Worm (Caenorhabditis elegans): Measurements from ENCODE around the gene F59D12.2.

The F59D12.2 gene

DNA sequence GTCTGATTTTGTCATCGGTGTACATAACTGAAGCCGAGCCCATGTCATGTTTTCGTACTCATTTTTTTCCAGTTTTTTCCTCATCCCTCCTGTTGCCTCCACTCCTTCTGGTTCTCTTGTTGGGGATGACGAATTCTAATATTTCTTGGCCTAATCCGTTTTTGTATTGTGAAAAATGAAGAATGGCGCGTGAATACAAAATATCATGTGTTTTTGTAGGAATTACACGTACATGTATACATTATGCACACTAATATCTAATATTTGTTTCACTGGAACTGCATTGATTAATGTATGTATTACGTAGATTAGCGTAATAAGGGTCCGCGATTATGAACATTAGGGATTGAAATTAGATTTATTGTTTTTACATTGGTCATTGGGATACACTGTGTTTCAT is 19.9 kb downstream of the F59D12.2 start:
- TF ChIP-seq ama-1 (optimal IDR thresholded peaks at IDR 0.05), result no peak
- no peak for TF ChIP-seq ceh-13 (GFP tag; optimal IDR thresholded peaks at IDR 0.05)
- no peak for TF ChIP-seq hmbx-1 (tag; optimal IDR thresholded peaks at IDR 0.05)
- no peak for TF ChIP-seq F13C5.2 (tag; optimal IDR thresholded peaks at IDR 0.05)
- TF ChIP-seq scrt-1 (GFP tag; IDR thresholded peaks at IDR 0.05), result no peak
- no peak for TF ChIP-seq aly-1 (tag; optimal IDR thresholded peaks at IDR 0.05)
- no peak for TF ChIP-seq tbx-37 (GFP tag; conservative IDR thresholded peaks at IDR 0.05)
- no peak for TF ChIP-seq hmg-4 (GFP tag; optimal IDR thresholded peaks at IDR 0.05)
- no peak for TF ChIP-seq tbx-11 (GFP tag; IDR thresholded peaks at IDR 0.05)
- TF ChIP-seq ceh-36 (tag; optimal IDR thresholded peaks at IDR 0.05), result no peak
- no peak for TF ChIP-seq flt-1 (GFP tag; IDR thresholded peaks at IDR 0.05)
- TF ChIP-seq pes-1 (GFP tag; IDR thresholded peaks at IDR 0.05), result no peak

DNA sequence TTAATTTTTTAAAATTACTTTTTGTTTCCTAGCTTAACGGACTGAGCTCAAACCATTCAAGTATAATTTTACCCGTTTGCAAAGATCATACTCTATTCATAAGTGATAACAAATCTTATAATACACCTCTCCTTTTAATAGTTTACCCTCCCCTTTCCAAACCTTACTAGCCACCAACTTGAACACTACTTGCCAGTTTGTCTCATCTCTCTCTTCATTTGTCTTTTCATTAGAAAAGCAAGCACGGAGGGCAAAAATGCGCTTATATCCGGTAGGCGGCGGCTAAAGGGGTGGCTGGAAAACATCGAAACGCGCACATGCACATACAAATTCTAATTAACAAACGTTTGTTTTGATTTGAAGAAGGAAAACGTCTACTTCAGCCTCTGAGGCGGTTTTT is 20.6 kb downstream of the F59D12.2 start:
- TF ChIP-seq flt-1 (GFP tag; IDR thresholded peaks at IDR 0.05) (no peak), hmbx-1 (tag; optimal IDR thresholded peaks at IDR 0.05) (no peak), sea-1 (GFP tag; conservative IDR thresholded peaks at IDR 0.05) (no peak), ceh-13 (GFP tag; optimal IDR thresholded peaks at IDR 0.05) (no peak), hmg-4 (GFP tag; optimal IDR thresholded peaks at IDR 0.05) (no peak), ceh-36 (tag; optimal IDR thresholded peaks at IDR 0.05) (no peak), pes-1 (GFP tag; IDR thresholded peaks at IDR 0.05) (no peak), B0310.2 (tag; optimal IDR thresholded peaks at IDR 0.05) (no peak), tra-4 (tag; optimal IDR thresholded peaks at IDR 0.05) (no peak)

DNA sequence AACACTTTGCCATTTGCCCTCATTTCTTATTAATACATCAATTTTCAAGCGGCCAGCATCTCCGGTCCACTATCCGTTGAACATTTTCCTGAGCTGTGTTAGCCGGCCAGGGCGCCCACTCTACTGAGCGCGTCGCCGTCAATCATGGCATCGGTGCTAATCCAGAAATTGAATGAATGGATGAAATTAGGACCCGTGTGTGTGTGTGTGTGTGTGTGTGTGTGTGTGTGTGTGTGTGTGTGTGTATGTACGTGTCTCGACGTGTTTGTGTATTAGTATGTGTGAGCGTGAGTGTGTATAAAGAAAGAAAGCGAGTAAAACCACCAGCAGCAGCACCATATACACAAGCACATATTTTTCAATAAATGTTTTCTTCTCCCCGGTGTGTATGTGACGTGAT is 22.3 kb downstream of the F59D12.2 start:
- TF ChIP-seq ceh-36 (tag; optimal IDR thresholded peaks at IDR 0.05) (no peak), B0310.2 (tag; optimal IDR thresholded peaks at IDR 0.05) (no peak), ets-7 (tag; optimal IDR thresholded peaks at IDR 0.05) (no peak)

DNA sequence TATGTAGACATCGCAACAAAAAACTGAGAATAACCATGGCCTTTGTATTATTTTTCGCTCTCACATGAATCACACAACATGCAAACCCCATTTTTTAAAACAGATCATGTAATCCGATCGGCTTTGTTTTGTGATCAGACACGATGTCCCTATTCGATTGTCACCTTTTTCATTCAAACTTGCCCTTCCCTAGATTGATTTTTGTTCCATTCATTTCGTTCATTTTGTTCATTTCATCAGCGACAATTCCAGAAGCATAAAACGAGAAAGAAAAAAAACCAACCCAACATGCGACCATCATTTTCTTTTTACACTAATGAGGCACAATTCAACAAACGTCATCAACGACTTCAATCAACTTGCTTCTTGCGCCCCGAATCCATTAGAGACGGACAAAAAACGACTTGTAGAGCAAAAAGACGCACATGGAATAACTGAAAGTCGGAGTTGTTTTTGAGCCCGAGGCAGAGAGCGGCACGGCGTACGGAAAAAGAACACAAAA is 24.6 kb downstream of the F59D12.2 start, which contains the start of gene F59D12.3:
TSS of gene F59D12.3 (minus strand) at position 51 of the 502 bp plus-strand sequence.
- TF ChIP-seq B0310.2 (tag; optimal IDR thresholded peaks at IDR 0.05), result no peak
- no peak for TF ChIP-seq hnd-1 (tag; optimal IDR thresholded peaks at IDR 0.05)
- TF ChIP-seq F13C5.2 (tag; optimal IDR thresholded peaks at IDR 0.05), result no peak
- TF ChIP-seq aly-1 (tag; optimal IDR thresholded peaks at IDR 0.05), result no peak
- no peak for TF ChIP-seq ets-7 (tag; optimal IDR thresholded peaks at IDR 0.05)
- TF ChIP-seq pes-1 (GFP tag; IDR thresholded peaks at IDR 0.05), result no peak
- TF ChIP-seq tbx-37 (GFP tag; conservative IDR thresholded peaks at IDR 0.05), result no peak
- TF ChIP-seq flt-1 (GFP tag; IDR thresholded peaks at IDR 0.05), result no peak
- TF ChIP-seq scrt-1 (GFP tag; IDR thresholded peaks at IDR 0.05), result no peak
- TF ChIP-seq hmbx-1 (tag; optimal IDR thresholded peaks at IDR 0.05), result no peak
- TF ChIP-seq tbx-11 (GFP tag; IDR thresholded peaks at IDR 0.05), result no peak
- no peak for TF ChIP-seq hmg-4 (GFP tag; optimal IDR thresholded peaks at IDR 0.05)
- TF ChIP-seq sea-1 (GFP tag; conservative IDR thresholded peaks at IDR 0.05), result no peak
- no peak for TF ChIP-seq ceh-36 (tag; optimal IDR thresholded peaks at IDR 0.05)

DNA sequence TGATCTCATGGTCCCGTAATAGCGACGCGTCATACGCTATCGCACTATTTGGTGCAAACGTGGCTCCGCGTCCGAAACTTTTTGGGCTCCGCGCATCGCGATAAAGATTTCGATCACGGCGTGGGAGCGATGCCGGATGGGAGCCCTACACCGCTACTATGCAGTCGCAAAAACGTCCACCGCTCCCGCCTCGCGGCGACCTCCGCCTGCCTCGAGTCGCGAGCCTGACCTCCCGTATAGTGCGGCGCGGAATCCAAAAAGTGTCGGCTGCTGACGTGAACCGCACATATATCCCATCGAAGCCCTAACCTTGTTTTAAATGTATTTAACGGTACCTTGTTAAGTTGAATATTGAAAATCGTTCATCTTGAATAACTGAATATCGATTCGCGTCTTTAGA is 25.1 kb downstream of the F59D12.2 start:
- no peak for TF ChIP-seq ceh-13 (GFP tag; optimal IDR thresholded peaks at IDR 0.05)
- TF ChIP-seq hnd-1 (tag; optimal IDR thresholded peaks at IDR 0.05), result no peak
- no peak for TF ChIP-seq F13C5.2 (tag; optimal IDR thresholded peaks at IDR 0.05)
- no peak for TF ChIP-seq tbx-11 (GFP tag; IDR thresholded peaks at IDR 0.05)
- no peak for TF ChIP-seq tbx-37 (GFP tag; conservative IDR thresholded peaks at IDR 0.05)
- TF ChIP-seq sea-1 (GFP tag; conservative IDR thresholded peaks at IDR 0.05), result no peak
- no peak for TF ChIP-seq flt-1 (GFP tag; IDR thresholded peaks at IDR 0.05)
- no peak for TF ChIP-seq B0310.2 (tag; optimal IDR thresholded peaks at IDR 0.05)
- no peak for TF ChIP-seq hmbx-1 (tag; optimal IDR thresholded peaks at IDR 0.05)
- TF ChIP-seq ama-1 (optimal IDR thresholded peaks at IDR 0.05), result no peak
- TF ChIP-seq hmg-4 (GFP tag; optimal IDR thresholded peaks at IDR 0.05), result no peak
- no peak for TF ChIP-seq tra-4 (tag; optimal IDR thresholded peaks at IDR 0.05)
- TF ChIP-seq aly-1 (tag; optimal IDR thresholded peaks at IDR 0.05), result no peak
- TF ChIP-seq ets-7 (tag; optimal IDR thresholded peaks at IDR 0.05), result no peak
- no peak for TF ChIP-seq scrt-1 (GFP tag; IDR thresholded peaks at IDR 0.05)
- no peak for TF ChIP-seq pes-1 (GFP tag; IDR thresholded peaks at IDR 0.05)
- TF ChIP-seq ceh-36 (tag; optimal IDR thresholded peaks at IDR 0.05), result no peak

DNA sequence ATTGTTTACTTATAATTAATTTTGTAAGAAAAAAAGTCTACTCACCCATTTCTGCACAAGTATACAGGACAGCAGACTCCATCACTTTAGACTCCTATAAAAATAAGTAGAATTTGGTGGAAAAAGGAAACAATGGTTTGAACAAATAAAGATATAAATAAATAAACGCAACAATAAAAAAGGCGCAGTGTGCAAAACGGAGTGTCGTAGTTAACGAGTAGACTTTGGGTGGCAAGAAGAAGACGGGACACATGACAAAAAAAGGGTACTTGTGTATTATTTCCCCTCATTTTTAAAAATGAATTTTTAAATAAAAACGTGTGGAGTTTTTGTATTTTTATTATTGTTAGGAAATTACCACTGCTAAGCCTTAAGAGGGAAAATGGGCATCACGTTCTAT is 28.2 kb downstream of the F59D12.2 start, which contains the start of gene F59D12.5:
TSS of gene F59D12.5 (minus strand) at position 94 of the 400 bp plus-strand sequence.
- TF ChIP-seq sea-1 (GFP tag; conservative IDR thresholded peaks at IDR 0.05) (no peak), tbx-37 (GFP tag; conservative IDR thresholded peaks at IDR 0.05) (no peak), ets-7 (tag; optimal IDR thresholded peaks at IDR 0.05) (no peak), ceh-13 (GFP tag; optimal IDR thresholded peaks at IDR 0.05) (no peak), ama-1 (optimal IDR thresholded peaks at IDR 0.05) (no peak), flt-1 (GFP tag; IDR thresholded peaks at IDR 0.05) (no peak), hmbx-1 (tag; optimal IDR thresholded peaks at IDR 0.05) (no peak), aly-1 (tag; optimal IDR thresholded peaks at IDR 0.05) (no peak), hmg-4 (GFP tag; optimal IDR thresholded peaks at IDR 0.05) (no peak)

DNA sequence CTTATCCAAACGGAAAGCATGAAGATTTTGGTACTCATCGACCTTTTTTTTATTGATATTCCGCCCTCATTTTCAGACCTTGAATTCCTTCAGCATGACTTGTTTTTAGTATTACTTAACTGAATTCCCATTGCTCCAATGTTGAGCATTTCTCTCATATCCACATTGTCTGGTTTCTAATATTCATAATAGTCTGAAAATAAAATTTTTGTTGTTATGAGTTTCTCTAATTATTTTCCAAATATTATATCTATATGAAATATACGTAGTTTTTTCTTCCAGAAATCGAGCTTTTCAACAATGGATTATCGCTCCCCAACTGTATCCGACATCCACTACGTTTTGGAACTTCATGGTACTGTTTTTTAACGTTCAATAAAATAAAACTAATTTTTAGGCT is 32.9 kb downstream of the F59D12.2 start, which contains the start of gene H08J19.1:
TSS of gene H08J19.1 (plus strand) at position 301 of the 400 bp plus-strand sequence.
- TF ChIP-seq aly-1 (tag; optimal IDR thresholded peaks at IDR 0.05), result no peak
- TF ChIP-seq ceh-36 (tag; optimal IDR thresholded peaks at IDR 0.05), result no peak
- TF ChIP-seq tbx-11 (GFP tag; IDR thresholded peaks at IDR 0.05), result no peak
- no peak for TF ChIP-seq hnd-1 (tag; optimal IDR thresholded peaks at IDR 0.05)
- TF ChIP-seq flt-1 (GFP tag; IDR thresholded peaks at IDR 0.05), result no peak
- no peak for TF ChIP-seq ets-7 (tag; optimal IDR thresholded peaks at IDR 0.05)
- no peak for TF ChIP-seq F13C5.2 (tag; optimal IDR thresholded peaks at IDR 0.05)
- no peak for TF ChIP-seq pes-1 (GFP tag; IDR thresholded peaks at IDR 0.05)
- TF ChIP-seq ama-1 (optimal IDR thresholded peaks at IDR 0.05), result no peak
- no peak for TF ChIP-seq B0310.2 (tag; optimal IDR thresholded peaks at IDR 0.05)
- no peak for TF ChIP-seq sea-1 (GFP tag; conservative IDR thresholded peaks at IDR 0.05)
- TF ChIP-seq scrt-1 (GFP tag; IDR thresholded peaks at IDR 0.05), result no peak
- no peak for TF ChIP-seq hmbx-1 (tag; optimal IDR thresholded peaks at IDR 0.05)
- TF ChIP-seq hmg-4 (GFP tag; optimal IDR thresholded peaks at IDR 0.05), result no peak
- TF ChIP-seq tra-4 (tag; optimal IDR thresholded peaks at IDR 0.05), result no peak
- TF ChIP-seq ceh-13 (GFP tag; optimal IDR thresholded peaks at IDR 0.05), result no peak
- no peak for TF ChIP-seq tbx-37 (GFP tag; conservative IDR thresholded peaks at IDR 0.05)

All from whole organism, early embryonic.